Worm (Caenorhabditis elegans) whole organism, L3 larva: ENCODE measurements around the gene T13F2.4.
A peak's percentile ranks its signal among the peaks of the same experiment; 100 is the strongest.

ENCODE experiments used
- ama-1 ChIP-seq: fragments of 150-350 bp; optimal IDR thresholded peaks from 2 replicates; lab custom pipeline; 2018
- elt-1 ChIP-seq: fragments of 150-350 bp; optimal IDR thresholded peaks from 2 replicates; lab custom pipeline; 2014; ENCODE audit warnings: missing biosample characterization, missing genetic modification characterization
- nhr-237 ChIP-seq: fragments of 150-350 bp; optimal IDR thresholded peaks from 2 replicates; lab custom pipeline; 2014; ENCODE audit warnings: missing biosample characterization, missing genetic modification characterization
- nhr-76 ChIP-seq: fragments of 150-350 bp; sonication (generic microtip); optimal IDR thresholded peaks from 5 replicates; lab custom pipeline; 2014; ENCODE audit warnings: missing biosample characterization, missing genetic modification characterization
- pha-4 ChIP-seq: fragments of 150-350 bp; optimal IDR thresholded peaks from 2 replicates; lab custom pipeline; 2014; ENCODE audit warnings: missing biosample characterization, missing genetic modification reagents, missing genetic modification characterization
- snpc-4 ChIP-seq: fragments of 150-350 bp; optimal IDR thresholded peaks from 2 replicates; lab custom pipeline; 2014; ENCODE audit warnings: missing biosample characterization, missing genetic modification characterization
- unc-39 ChIP-seq: sonication (generic microtip); optimal IDR thresholded peaks from 4 replicates; lab custom pipeline; 2017; ENCODE audit warnings: missing biosample characterization, missing genetic modification characterization

ce11 chrIV:9761751-9762150, 27.8 kb upstream of the T13F2.4 start:
- TF ChIP-seq pha-4 (tag; lab: Kevin White, UChicago) (peak; percentile 22), nhr-76 (tag; lab: Kevin White, UChicago) (no peak), elt-1 (tag; lab: Kevin White, UChicago) (no peak), ama-1 (lab: Kevin White, UChicago) (no peak), unc-39 (no peak), snpc-4 (tag; lab: Kevin White, UChicago) (no peak), nhr-237 (tag; lab: Kevin White, UChicago) (no peak)
